Fruit fly (Drosophila melanogaster) whole organism, embryonic: ENCODE measurements around the gene CG13676.
A peak's percentile ranks its signal among the peaks of the same experiment; 100 is the strongest.

Experiments used
- Atf6 ChIP-seq: fragments of 200-800 bp; sonication (Bioruptor generic); IDR thresholded peaks from 2 replicates; pipeline ENCODE4 v1.3.6; 2022; ENCODE audit warnings: missing biosample characterization, missing genetic modification characterization
- CG30020 ChIP-seq: fragments of 200-800 bp; optimal IDR thresholded peaks from 2 replicates; lab custom pipeline; 2019; ENCODE audit warnings: missing biosample characterization, mild to moderate bottlenecking, missing genetic modification characterization, moderate library complexity
- CG30431 ChIP-seq: fragments of 200-800 bp; sonication (Bioruptor generic); optimal IDR thresholded peaks from 2 replicates; lab custom pipeline; 2017; ENCODE audit warnings: missing biosample characterization, missing genetic modification characterization
- Elba2 ChIP-seq: fragments of 200-800 bp; sonication (Bioruptor generic); optimal IDR thresholded peaks from 3 replicates; lab custom pipeline; 2016; ENCODE audit warnings: missing biosample characterization, missing genetic modification characterization
- Fer3 ChIP-seq: fragments of 200-800 bp; sonication (Bioruptor generic); optimal IDR thresholded peaks from 2 replicates; lab custom pipeline; 2018; ENCODE audit warnings: missing biosample characterization, mild to moderate bottlenecking, missing genetic modification characterization, moderate library complexity
- Med ChIP-seq: fragments of 200-800 bp; sonication (Bioruptor generic); peaks from one replicate; lab custom pipeline; 2016; ENCODE audit warnings: missing biosample characterization, missing genetic modification characterization, mild to moderate bottlenecking, inconsistent platforms, moderate library complexity
- br ChIP-seq: fragments of >200 bp; optimal IDR thresholded peaks from 2 replicates; lab custom pipeline; 2017
- chm ChIP-seq: fragments of 200-800 bp; sonication (Bioruptor generic); IDR thresholded peaks from 2 replicates; pipeline ENCODE4 v1.3.6; 2022; ENCODE audit warnings: missing biosample characterization, missing genetic modification characterization
- ewg ChIP-seq: fragments of 200-800 bp; sonication (Bioruptor generic); optimal IDR thresholded peaks from 3 replicates; lab custom pipeline; 2017; ENCODE audit warnings: mild to moderate bottlenecking, missing biosample characterization, missing genetic modification reagents, missing genetic modification characterization
- fd102C ChIP-seq: fragments of 200-800 bp; sonication (Bioruptor generic); optimal IDR thresholded peaks from 2 replicates; lab custom pipeline; 2018; ENCODE audit warnings: missing biosample characterization, mild to moderate bottlenecking, missing genetic modification characterization, moderate library complexity
- fru ChIP-seq: fragments of >200 bp; optimal IDR thresholded peaks from 2 replicates; lab custom pipeline; 2017
- unpg ChIP-seq: fragments of 200-800 bp; sonication (Bioruptor generic); optimal IDR thresholded peaks from 3 replicates; lab custom pipeline; 2018; ENCODE audit warnings: missing biosample characterization, mild to moderate bottlenecking, missing genetic modification characterization, moderate library complexity

- no peak for TF ChIP-seq CG30020 (tag; lab: Kevin White, UChicago)
- no peak for TF ChIP-seq Atf6
- no peak for TF ChIP-seq ewg (GFP tag; lab: Kevin White, UChicago)
- TF ChIP-seq Elba2: no peak
- TF ChIP-seq br (lab: Kevin White, UChicago): no peak
- no peak for TF ChIP-seq Fer3 (tag; lab: Kevin White, UChicago)
- TF ChIP-seq unpg (GFP tag; lab: Kevin White, UChicago): no peak
- no peak for TF ChIP-seq chm (GFP tag; lab: Robert Waterston, UW)
- TF ChIP-seq fd102C (GFP tag; lab: Kevin White, UChicago): no peak
- TF ChIP-seq Med (GFP tag; lab: Kevin White, UChicago): peak; percentile 33
- TF ChIP-seq CG30431 (GFP tag; lab: Kevin White, UChicago): no peak
- TF ChIP-seq fru (lab: Kevin White, UChicago): no peak
Measured at dm6 chr3L:8097101-8097500, 54.5 kb downstream of the CG13676 start.
